Worm (Caenorhabditis elegans) whole organism, young adult: ENCODE measurements around the gene R11H6.5.

Experiments
- D2030.7 ChIP-seq: fragments of 200-800 bp; sonication (Bioruptor generic); IDR thresholded peaks from 2 replicates; pipeline ENCODE4 v1.3.6; 2022; ENCODE audit warnings: missing genetic modification reagents, missing genetic modification characterization, missing compliant biosample characterization
- F33H1.4 ChIP-seq: fragments of 200-800 bp; sonication (Bioruptor generic); IDR thresholded peaks from 2 replicates; pipeline ENCODE4 v1.3.6; 2022; ENCODE audit warnings: missing genetic modification reagents, missing genetic modification characterization, missing compliant biosample characterization
- F57C9.4 ChIP-seq: sonication (generic microtip); optimal IDR thresholded peaks from 2 replicates; lab custom pipeline; 2017; ENCODE audit warnings: mild to moderate bottlenecking, missing genetic modification characterization, missing compliant biosample characterization
- K11D2.4 ChIP-seq: fragments of 200-800 bp; sonication (Bioruptor generic); IDR thresholded peaks from 2 replicates; pipeline ENCODE4 v1.3.6; 2022; ENCODE audit warnings: missing genetic modification reagents, missing genetic modification characterization, missing compliant biosample characterization
- T07F8.4 ChIP-seq: sonication (generic microtip); optimal IDR thresholded peaks from 2 replicates; lab custom pipeline; 2016; ENCODE audit warnings: mild to moderate bottlenecking, missing genetic modification characterization, moderate library complexity, missing compliant biosample characterization
- Y53F4B.3 ChIP-seq: fragments of 200-800 bp; sonication (Bioruptor generic); IDR thresholded peaks from 2 replicates; pipeline ENCODE4 v1.3.6; 2022; ENCODE audit warnings: missing genetic modification reagents, missing genetic modification characterization, missing compliant biosample characterization
- Y56A3A.18 ChIP-seq: fragments of 200-800 bp; sonication (Bioruptor generic); IDR thresholded peaks from 2 replicates; pipeline ENCODE4 v1.3.6; 2022; ENCODE audit warnings: missing genetic modification reagents, missing genetic modification characterization, missing compliant biosample characterization
- ZK185.1 ChIP-seq: sonication (generic microtip); optimal IDR thresholded peaks from 2 replicates; lab custom pipeline; 2016; ENCODE audit warnings: mild to moderate bottlenecking, missing genetic modification characterization, missing compliant biosample characterization; ENCODE audit not compliant: poor library complexity, severe bottlenecking
- ama-1 ChIP-seq, 3 experiments: fragments of 150-350 bp in 1 of 3; sonication (generic microtip) in 2 of 3; optimal IDR thresholded peaks; 2 replicates each; lab custom pipeline; 2014 to 2018; ENCODE audit warnings: missing biosample characterization in 2 of 3, missing genetic modification characterization in 2 of 3, missing genetic modification reagents in 2 of 3
- athp-1 ChIP-seq: sonication (generic microtip); optimal IDR thresholded peaks from 2 replicates; lab custom pipeline; 2017; ENCODE audit warnings: mild to moderate bottlenecking, missing genetic modification characterization, missing compliant biosample characterization
- attf-6 ChIP-seq: fragments of 200-800 bp; sonication (Bioruptor generic); IDR thresholded peaks from 2 replicates; pipeline ENCODE4 v1.3.6; 2022; ENCODE audit warnings: missing genetic modification reagents, missing genetic modification characterization, missing compliant biosample characterization
- ccch-3 ChIP-seq: fragments of 200-800 bp; sonication (Bioruptor generic); optimal IDR thresholded peaks from 2 replicates; lab custom pipeline; 2018; ENCODE audit warnings: mild to moderate bottlenecking, missing genetic modification characterization, missing compliant biosample characterization
- ceh-27 ChIP-seq: fragments of 200-800 bp; sonication (Bioruptor generic); optimal IDR thresholded peaks from 2 replicates; lab custom pipeline; 2018; ENCODE audit warnings: mild to moderate bottlenecking, missing genetic modification characterization, moderate library complexity, missing compliant biosample characterization
- ceh-79 ChIP-seq: sonication (generic microtip); optimal IDR thresholded peaks from 2 replicates; lab custom pipeline; 2017; ENCODE audit warnings: mild to moderate bottlenecking, missing genetic modification characterization, missing compliant biosample characterization
- ceh-91 ChIP-seq: fragments of 200-800 bp; sonication (Bioruptor generic); IDR thresholded peaks from 2 replicates; pipeline ENCODE4 v1.3.6; 2022; ENCODE audit warnings: missing genetic modification reagents, missing genetic modification characterization, missing compliant biosample characterization
- chd-7 ChIP-seq: sonication (generic microtip); optimal IDR thresholded peaks from 2 replicates; lab custom pipeline; 2016; ENCODE audit warnings: mild to moderate bottlenecking, missing genetic modification characterization, moderate library complexity, missing compliant biosample characterization
- dpff-1 ChIP-seq: sonication (generic microtip); optimal IDR thresholded peaks from 2 replicates; lab custom pipeline; 2017; ENCODE audit warnings: mild to moderate bottlenecking, missing genetic modification characterization, missing compliant biosample characterization
- dpl-1 ChIP-seq: fragments of 150-350 bp; optimal IDR thresholded peaks from 2 replicates; lab custom pipeline; 2014; ENCODE audit warnings: missing biosample characterization, missing genetic modification reagents, missing genetic modification characterization
- efl-1 ChIP-seq: fragments of 150-350 bp; optimal IDR thresholded peaks from 2 replicates; lab custom pipeline; 2014; ENCODE audit warnings: missing biosample characterization, missing genetic modification reagents, missing genetic modification characterization
- egl-18 ChIP-seq: fragments of 200-800 bp; sonication (Bioruptor generic); IDR thresholded peaks from 2 replicates; pipeline ENCODE4 v1.3.6; 2022; ENCODE audit warnings: missing genetic modification reagents, missing genetic modification characterization, missing compliant biosample characterization
- hlh-12 ChIP-seq: sonication (generic microtip); optimal IDR thresholded peaks from 2 replicates; lab custom pipeline; 2016; ENCODE audit warnings: missing genetic modification characterization, missing compliant biosample characterization
- hlh-26 ChIP-seq: fragments of 200-800 bp; sonication (Bioruptor generic); conservative IDR thresholded peaks from 2 replicates; pipeline ENCODE4 v1.3.6; 2022; ENCODE audit warnings: missing genetic modification reagents, missing genetic modification characterization, missing compliant biosample characterization
- hmg-1.2 ChIP-seq: fragments of 200-800 bp; sonication (Bioruptor generic); IDR thresholded peaks from 2 replicates; pipeline ENCODE4 v1.3.6; 2022; ENCODE audit warnings: missing genetic modification reagents, missing genetic modification characterization, missing compliant biosample characterization
- let-607 ChIP-seq, 2 experiments: fragments of 200-800 bp in 1 of 2; sonication (Bioruptor generic) in 1 of 2; sonication (generic microtip) in 1 of 2; optimal IDR thresholded peaks; 2 replicates each; lab custom pipeline; 2016 to 2018; ENCODE audit warnings: mild to moderate bottlenecking in 2 of 2, missing compliant biosample characterization in 2 of 2, missing genetic modification characterization in 2 of 2, moderate library complexity in 2 of 2, missing genotype in 1 of 2
- lin-35 ChIP-seq, 3 experiments: fragments of 150-350 bp in 2 of 3; sonication (generic microtip) in 1 of 3; optimal IDR thresholded peaks; 2 replicates each; lab custom pipeline; 2014 to 2018; ENCODE audit warnings: missing biosample characterization in 3 of 3, missing genetic modification characterization in 3 of 3, missing genetic modification reagents in 3 of 3
- lin-54 ChIP-seq: fragments of 200-800 bp; sonication (Bioruptor generic); optimal IDR thresholded peaks from 2 replicates; lab custom pipeline; 2018; ENCODE audit warnings: mild to moderate bottlenecking, missing genetic modification characterization, missing compliant biosample characterization
- lsl-1 ChIP-seq: fragments of 200-800 bp; sonication (Bioruptor generic); optimal IDR thresholded peaks from 2 replicates; lab custom pipeline; 2018; ENCODE audit warnings: mild to moderate bottlenecking, missing genetic modification characterization, moderate library complexity, missing compliant biosample characterization
- madf-3 ChIP-seq: fragments of 200-800 bp; sonication (Bioruptor generic); IDR thresholded peaks from 2 replicates; pipeline ENCODE4 v1.3.6; 2022; ENCODE audit warnings: missing genetic modification reagents, missing genetic modification characterization, missing compliant biosample characterization
- madf-6 ChIP-seq: fragments of 200-800 bp; sonication (Bioruptor generic); IDR thresholded peaks from 2 replicates; pipeline ENCODE4 v1.3.6; 2022; ENCODE audit warnings: missing genetic modification reagents, missing genetic modification characterization, missing compliant biosample characterization
- madf-8 ChIP-seq: fragments of 200-800 bp; sonication (Bioruptor generic); conservative IDR thresholded peaks from 2 replicates; pipeline ENCODE4 v1.3.6; 2022; ENCODE audit warnings: missing genetic modification reagents, missing genetic modification characterization, missing compliant biosample characterization
- nhr-27 ChIP-seq: fragments of 200-800 bp; sonication (Bioruptor generic); optimal IDR thresholded peaks from 2 replicates; lab custom pipeline; 2018; ENCODE audit warnings: mild to moderate bottlenecking, missing genetic modification characterization, moderate library complexity, missing compliant biosample characterization
- nhr-90 ChIP-seq: sonication (generic microtip); optimal IDR thresholded peaks from 2 replicates; lab custom pipeline; 2016; ENCODE audit warnings: missing genotype, mild to moderate bottlenecking, missing genetic modification characterization, missing compliant biosample characterization
- pbrm-1 ChIP-seq: fragments of 200-800 bp; sonication (Bioruptor generic); IDR thresholded peaks from 2 replicates; pipeline ENCODE4 v1.3.6; 2022; ENCODE audit warnings: missing genetic modification reagents, missing genetic modification characterization, missing compliant biosample characterization
- pha-4 ChIP-seq: fragments of 150-350 bp; sonication (generic microtip); optimal IDR thresholded peaks from 2 replicates; lab custom pipeline; 2014; ENCODE audit warnings: missing biosample characterization, missing genetic modification reagents, missing genetic modification characterization
- rec-8 ChIP-seq, 2 experiments: sonication (generic microtip); optimal IDR thresholded peaks; 2 replicates each; lab custom pipeline; 2016; ENCODE audit warnings: mild to moderate bottlenecking in 2 of 2, missing genetic modification characterization in 2 of 2, missing genetic modification reagents in 2 of 2, missing genotype in 2 of 2, missing biosample characterization in 1 of 2, missing compliant biosample characterization in 1 of 2, moderate library complexity in 1 of 2
- repo-1 ChIP-seq: sonication (generic microtip); optimal IDR thresholded peaks from 2 replicates; lab custom pipeline; 2017; ENCODE audit warnings: mild to moderate bottlenecking, missing genetic modification characterization, missing compliant biosample characterization
- snpc-1.3 ChIP-seq: sonication (generic microtip); optimal IDR thresholded peaks from 2 replicates; lab custom pipeline; 2017; ENCODE audit warnings: missing genetic modification characterization, mild to moderate bottlenecking, missing compliant biosample characterization, antibody characterized with exemption, moderate library complexity, missing genotype, missing genetic modification reagents; ENCODE audit not compliant: insufficient read depth
- sptf-2 ChIP-seq: fragments of 200-800 bp; sonication (Bioruptor generic); optimal IDR thresholded peaks from 2 replicates; lab custom pipeline; 2018; ENCODE audit warnings: mild to moderate bottlenecking, missing genetic modification characterization, missing compliant biosample characterization
- unc-62 ChIP-seq: fragments of 150-350 bp; optimal IDR thresholded peaks from 2 replicates; lab custom pipeline; 2014; ENCODE audit warnings: missing biosample characterization, missing genetic modification reagents, missing genetic modification characterization
- xnd-1 ChIP-seq: sonication (generic microtip); optimal IDR thresholded peaks from 2 replicates; lab custom pipeline; 2016; ENCODE audit warnings: missing genotype, missing genetic modification reagents, missing genetic modification characterization, missing compliant biosample characterization
- zim-3 ChIP-seq: sonication (generic microtip); optimal IDR thresholded peaks from 2 replicates; lab custom pipeline; 2017; ENCODE audit warnings: mild to moderate bottlenecking, missing genetic modification characterization, moderate library complexity, missing compliant biosample characterization
- ztf-26 ChIP-seq: sonication (generic microtip); optimal IDR thresholded peaks from 2 replicates; lab custom pipeline; 2017; ENCODE audit warnings: missing genetic modification characterization, missing compliant biosample characterization

The R11H6.5 gene

ce11 chrV:14640071-14640470 lies 28.0 kb upstream of the R11H6.5 start, which contains the start of gene F43D2.7:
Gene F43D2.7, minus strand, starts transcription at chrV:14640171.
- TF ChIP-seq unc-62 (no peak), ceh-79 (tag; lab: Kevin White, UChicago) (no peak), madf-3 (no peak), ZK185.1 (tag; lab: Kevin White, UChicago) (no peak), ceh-27 (GFP tag; lab: Kevin White, UChicago) (no peak), lin-35 (GFP tag; optimal IDR thresholded peaks at IDR 0.05; lab: Kevin White, UChicago) (no peak), K11D2.4 (GFP tag; lab: Robert Waterston, UW) (no peak), Y53F4B.3 (GFP tag; lab: Robert Waterston, UW) (no peak), attf-6 (GFP tag; lab: Robert Waterston, UW) (no peak), zim-3 (no peak), nhr-27 (tag; lab: Kevin White, UChicago) (no peak), Y56A3A.18 (GFP tag; lab: Robert Waterston, UW) (no peak), chd-7 (tag; lab: Kevin White, UChicago) (no peak), rec-8 (tag; optimal IDR thresholded peaks at IDR 0.05; lab: Kevin White, UChicago) (no peak), hlh-12 (tag; lab: Kevin White, UChicago) (no peak), let-607 (tag; optimal IDR thresholded peaks at IDR 0.05; lab: Kevin White, UChicago) (no peak)
- TF ChIP-seq, all 124 proteins: peak for 0

- TF ChIP-seq efl-1 (GFP tag; lab: Kevin White, UChicago) (peak; percentile 69), pha-4 (tag; lab: Kevin White, UChicago) (no peak), hmg-1.2 (GFP tag; lab: Robert Waterston, UW) (peak; percentile 19; the same call in 1 of the 2 replicates), nhr-90 (no peak), ztf-26 (tag; lab: Kevin White, UChicago) (no peak), F33H1.4 (GFP tag; lab: Robert Waterston, UW) (peak; percentile 34; the same call in 1 of the 2 replicates), T07F8.4 (tag; lab: Kevin White, UChicago) (no peak), ama-1 (optimal IDR thresholded peaks at IDR 0.05; lab: Kevin White, UChicago) (no peak), ama-1 (GFP tag; optimal IDR thresholded peaks at IDR 0.05; lab: Kevin White, UChicago) (no peak), ccch-3 (no peak), pbrm-1 (GFP tag; lab: Robert Waterston, UW) (no peak), hlh-26 (GFP tag; lab: Robert Waterston, UW) (no peak), Y53F4B.3 (GFP tag; lab: Robert Waterston, UW) (no peak), ceh-91 (GFP tag; lab: Robert Waterston, UW) (peak; percentile 63), D2030.7 (GFP tag; lab: Robert Waterston, UW) (0 out of 2 replicates have a peak, but pooled peaks have one; percentile 23), F57C9.4 (no peak), sptf-2 (GFP tag; lab: Kevin White, UChicago) (no peak), dpff-1 (tag; lab: Kevin White, UChicago) (no peak), madf-3 (no peak), lin-54 (GFP tag; lab: Kevin White, UChicago) (peak; percentile 18), xnd-1 (tag; lab: Kevin White, UChicago) (peak; percentile 51), dpl-1 (GFP tag; lab: Kevin White, UChicago) (peak; percentile 64), repo-1 (no peak), madf-8 (GFP tag; lab: Robert Waterston, UW) (peak; percentile 81), athp-1 (tag; lab: Kevin White, UChicago) (no peak), chd-7 (tag; lab: Kevin White, UChicago) (no peak), snpc-1.3 (no peak), madf-6 (peak; percentile 90), lsl-1 (GFP tag; lab: Kevin White, UChicago) (peak; percentile 50), egl-18 (GFP tag; lab: Robert Waterston, UW) (no peak)
Observed at ce11 chrV:14638075-14638474, 26.1 kb upstream of the R11H6.5 start.
